Fruit fly (Drosophila melanogaster) S2 (cell line): Measurements from ENCODE around the gene CG3651.

ENCODE experiments used
- CG8478 ChIP-seq: fragments of >200 bp; optimal IDR thresholded peaks from 2 replicates; lab custom pipeline; 2018
- CTCF ChIP-seq, 2 experiments: fragments of >200 bp; optimal IDR thresholded peaks; 2 replicates each; lab custom pipeline; 2018

- TF ChIP-seq CTCF (optimal IDR thresholded peaks at IDR 0.05; lab: Kevin White, UChicago) (no peak), CG8478 (lab: Kevin White, UChicago) (no peak)
These were observed 570 bp downstream of the CG3651 start for dm6 chr2L:22121651-22122165.
